Worm (Caenorhabditis elegans) whole organism, L2 larva: Measurements from ENCODE around the gene lea-1.

Source experiments
- C34F6.9 ChIP-seq: fragments of 150-350 bp; optimal IDR thresholded peaks from 2 replicates; lab custom pipeline; 2014; ENCODE audit warnings: missing biosample characterization, missing genetic modification characterization
- R02D3.7 ChIP-seq: fragments of 150-350 bp; optimal IDR thresholded peaks from 2 replicates; lab custom pipeline; 2014; ENCODE audit warnings: missing biosample characterization, missing genetic modification characterization
- Y55F3AM.14 ChIP-seq: fragments of 200-800 bp; sonication (Bioruptor generic); optimal IDR thresholded peaks from 2 replicates; lab custom pipeline; 2018; ENCODE audit warnings: mild to moderate bottlenecking, missing genetic modification characterization, missing compliant biosample characterization
- ZK546.5 ChIP-seq: sonication (generic microtip); optimal IDR thresholded peaks from 2 replicates; lab custom pipeline; 2017; ENCODE audit warnings: missing biosample characterization, missing genetic modification characterization
- alr-1 ChIP-seq: fragments of 150-350 bp; optimal IDR thresholded peaks from 2 replicates; lab custom pipeline; 2014; ENCODE audit warnings: missing biosample characterization, missing genetic modification characterization
- blmp-1 ChIP-seq: sonication (generic microtip); optimal IDR thresholded peaks from 2 replicates; lab custom pipeline; 2017; ENCODE audit warnings: missing genetic modification characterization, mild to moderate bottlenecking, missing compliant biosample characterization, antibody characterized with exemption, moderate library complexity; ENCODE audit not compliant: insufficient read depth
- ceh-16 ChIP-seq: fragments of 150-350 bp; optimal IDR thresholded peaks from 2 replicates; lab custom pipeline; 2014; ENCODE audit warnings: missing biosample characterization, missing genetic modification characterization
- ceh-82 ChIP-seq: fragments of 150-350 bp; optimal IDR thresholded peaks from 2 replicates; lab custom pipeline; 2014; ENCODE audit warnings: missing biosample characterization, missing genetic modification characterization
- crh-2 ChIP-seq: sonication (generic microtip); optimal IDR thresholded peaks from 2 replicates; lab custom pipeline; 2017; ENCODE audit warnings: missing biosample characterization, missing genetic modification characterization
- dmd-4 ChIP-seq: sonication (generic microtip); optimal IDR thresholded peaks from 2 replicates; lab custom pipeline; 2017; ENCODE audit warnings: missing biosample characterization, missing genetic modification characterization
- egl-27 ChIP-seq: sonication (generic microtip); optimal IDR thresholded peaks from 3 replicates; lab custom pipeline; 2017; ENCODE audit warnings: missing biosample characterization, missing genetic modification reagents, missing genetic modification characterization
- elt-3 ChIP-seq: sonication (generic microtip); optimal IDR thresholded peaks from 2 replicates; lab custom pipeline; 2017; ENCODE audit warnings: missing biosample characterization, missing genetic modification characterization
- fos-1 ChIP-seq: fragments of 150-350 bp; optimal IDR thresholded peaks from 2 replicates; lab custom pipeline; 2014; ENCODE audit warnings: missing biosample characterization, missing genetic modification characterization
- gmeb-1 ChIP-seq: fragments of 150-350 bp; optimal IDR thresholded peaks from 2 replicates; lab custom pipeline; 2014; ENCODE audit warnings: missing biosample characterization, missing genetic modification characterization
- lin-11 ChIP-seq: fragments of 150-350 bp; sonication (generic microtip); optimal IDR thresholded peaks from 2 replicates; lab custom pipeline; 2014; ENCODE audit warnings: missing biosample characterization, missing genetic modification characterization, inconsistent platforms, mixed read lengths
- lin-13 ChIP-seq: fragments of 150-350 bp; optimal IDR thresholded peaks from 2 replicates; lab custom pipeline; 2014; ENCODE audit warnings: missing biosample characterization, missing genetic modification reagents, missing genetic modification characterization
- lin-39 ChIP-seq: fragments of 150-350 bp; optimal IDR thresholded peaks from 2 replicates; lab custom pipeline; 2014; ENCODE audit warnings: missing biosample characterization, missing genetic modification reagents, missing genetic modification characterization
- mdl-1 ChIP-seq, 2 experiments: fragments of 150-350 bp in 1 of 2; sonication (generic microtip) in 1 of 2; optimal IDR thresholded peaks; 2 replicates each; lab custom pipeline; 2017; ENCODE audit warnings: missing biosample characterization in 2 of 2, missing genetic modification characterization in 2 of 2
- nhr-10 ChIP-seq: sonication (generic microtip); optimal IDR thresholded peaks from 2 replicates; lab custom pipeline; 2017; ENCODE audit warnings: missing biosample characterization, missing genetic modification characterization
- nhr-11 ChIP-seq: fragments of 150-350 bp; optimal IDR thresholded peaks from 2 replicates; lab custom pipeline; 2014; ENCODE audit warnings: missing biosample characterization, missing genetic modification characterization
- nhr-12 ChIP-seq: fragments of 150-350 bp; optimal IDR thresholded peaks from 2 replicates; lab custom pipeline; 2014; ENCODE audit warnings: missing biosample characterization, missing genetic modification characterization
- nhr-129 ChIP-seq: fragments of 150-350 bp; optimal IDR thresholded peaks from 2 replicates; lab custom pipeline; 2014; ENCODE audit warnings: missing biosample characterization, missing genetic modification characterization
- nhr-21 ChIP-seq: fragments of 150-350 bp; optimal IDR thresholded peaks from 2 replicates; lab custom pipeline; 2014; ENCODE audit warnings: missing biosample characterization, missing genetic modification characterization
- nhr-25 ChIP-seq: fragments of 150-350 bp; sonication (generic microtip); optimal IDR thresholded peaks from 3 replicates; lab custom pipeline; 2014; ENCODE audit warnings: missing biosample characterization, missing genetic modification characterization
- peb-1 ChIP-seq: fragments of 150-350 bp; optimal IDR thresholded peaks from 2 replicates; lab custom pipeline; 2014; ENCODE audit warnings: missing biosample characterization, missing genetic modification characterization
- sem-4 ChIP-seq: fragments of 150-350 bp; optimal IDR thresholded peaks from 2 replicates; lab custom pipeline; 2014; ENCODE audit warnings: missing biosample characterization, missing genetic modification reagents, missing genetic modification characterization
- sma-3 ChIP-seq: sonication (generic microtip); optimal IDR thresholded peaks from 2 replicates; lab custom pipeline; 2016; ENCODE audit warnings: missing genetic modification reagents, missing genetic modification characterization, missing compliant biosample characterization
- sma-9 ChIP-seq, 2 experiments: fragments of 150-350 bp in 1 of 2; sonication (generic microtip) in 1 of 2; optimal IDR thresholded peaks; 2 replicates each; lab custom pipeline; 2014 to 2016; ENCODE audit warnings: missing genetic modification characterization in 2 of 2, mild to moderate bottlenecking in 1 of 2, missing biosample characterization in 1 of 2, missing compliant biosample characterization in 1 of 2, missing genetic modification reagents in 1 of 2, moderate library complexity in 1 of 2
- unc-39 ChIP-seq: fragments of 150-350 bp; optimal IDR thresholded peaks from 2 replicates; lab custom pipeline; 2014; ENCODE audit warnings: missing biosample characterization, missing genetic modification characterization
- zag-1 ChIP-seq: fragments of 150-350 bp; optimal IDR thresholded peaks from 2 replicates; lab custom pipeline; 2014; ENCODE audit warnings: missing biosample characterization, missing genetic modification characterization
- ztf-4 ChIP-seq: fragments of 150-350 bp; optimal IDR thresholded peaks from 2 replicates; lab custom pipeline; 2014; ENCODE audit warnings: missing biosample characterization, missing genetic modification characterization

lea-1 gene

DNA sequence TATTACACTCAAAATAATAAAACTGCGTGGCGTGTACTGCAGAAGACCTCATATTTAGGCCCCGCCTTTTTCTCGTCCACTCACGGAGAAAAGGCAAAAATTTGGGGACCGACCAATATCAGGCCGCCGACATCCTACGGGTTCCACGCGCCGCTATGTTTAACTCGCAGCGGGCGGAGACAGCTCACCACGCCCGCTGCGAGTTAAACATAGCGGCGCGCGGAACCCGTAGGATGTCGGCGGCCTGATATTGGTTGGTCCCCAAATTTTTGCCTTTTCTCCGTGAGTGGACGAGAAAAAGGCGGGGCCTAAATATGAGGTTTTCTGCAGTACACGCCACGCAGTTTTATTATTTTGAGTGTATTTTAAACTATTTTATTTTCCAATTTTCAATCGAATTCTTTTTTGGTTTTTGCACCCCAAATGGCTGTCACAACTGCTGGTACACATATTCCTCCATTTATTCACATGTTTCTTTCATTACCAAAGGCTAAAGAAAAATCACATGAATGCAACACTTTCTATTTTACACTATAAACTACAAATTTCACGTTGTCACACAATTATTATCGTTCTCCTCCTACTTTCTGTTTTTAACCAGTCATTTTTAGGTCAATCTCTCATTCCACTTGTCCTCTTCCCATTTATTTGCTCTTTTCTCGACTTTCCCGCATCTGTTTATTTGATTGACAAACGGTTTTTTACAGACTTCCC lies 7.5 kb upstream of the lea-1 start, which contains the start of gene uda-1:
Gene uda-1 (plus strand): TSS at position 708 of the 714 bp plus-strand sequence.
- TF ChIP-seq blmp-1 (tag; lab: Kevin White, UChicago) (peak; percentile 61), crh-2 (tag; lab: Kevin White, UChicago) (peak; percentile 6)

DNA sequence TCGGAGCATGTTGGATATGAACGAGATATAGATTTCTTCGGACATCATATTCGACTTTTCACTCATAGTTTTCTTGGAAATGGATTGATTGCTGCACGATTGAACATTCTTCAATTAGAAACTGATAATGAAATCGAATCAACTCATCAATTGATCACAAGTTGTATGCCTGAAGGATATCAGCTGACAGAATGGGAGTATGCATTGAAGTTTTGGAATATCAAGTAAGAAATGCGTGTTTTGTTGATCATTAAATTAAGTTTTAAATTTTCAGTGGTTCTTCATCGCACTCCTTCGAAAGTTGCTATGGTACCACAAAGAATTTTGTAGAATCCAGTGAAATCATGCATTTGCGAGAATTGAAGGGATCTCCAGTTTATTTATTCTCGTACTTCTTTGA lies 5.3 kb upstream of the lea-1 start:
- TF ChIP-seq nhr-21 (tag; lab: Kevin White, UChicago) (no peak), lin-13 (GFP tag; lab: Kevin White, UChicago) (no peak), nhr-12 (tag; lab: Kevin White, UChicago) (no peak), nhr-129 (tag; lab: Kevin White, UChicago) (peak; percentile 10)
- TF ChIP-seq, all 48 proteins: peak for 1

DNA sequence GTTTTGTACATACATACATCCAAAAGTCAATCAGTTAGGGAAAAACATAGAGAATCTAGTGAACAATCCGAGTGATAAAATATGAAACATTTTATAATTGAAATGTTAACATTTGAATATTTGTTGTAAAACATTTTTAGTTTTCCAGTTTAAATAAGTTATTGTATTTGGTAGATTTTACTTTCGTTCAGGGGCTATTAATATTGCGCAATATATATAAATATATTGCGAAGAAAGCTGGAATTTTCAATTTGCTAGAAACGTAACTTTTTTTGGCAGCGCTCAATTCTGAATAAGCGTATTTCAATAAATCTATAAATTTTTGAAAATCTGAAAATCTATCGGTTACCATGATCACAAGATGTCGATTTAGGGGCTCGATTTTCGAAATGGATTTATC lies 4.2 kb upstream of the lea-1 start:
- no peak for TF ChIP-seq nhr-12 (tag; lab: Kevin White, UChicago)
- TF ChIP-seq ztf-4 (tag; lab: Kevin White, UChicago), result no peak
- TF ChIP-seq nhr-25 (tag; lab: Kevin White, UChicago), result no peak
- no peak for TF ChIP-seq sem-4 (tag; lab: Kevin White, UChicago)
- no peak for TF ChIP-seq sma-9 (GFP tag; optimal IDR thresholded peaks at IDR 0.05; lab: Kevin White, UChicago)
- TF ChIP-seq sma-9 (tag; optimal IDR thresholded peaks at IDR 0.05; lab: Kevin White, UChicago), result no peak
- no peak for TF ChIP-seq alr-1 (tag; lab: Kevin White, UChicago)
- TF ChIP-seq zag-1 (tag; lab: Kevin White, UChicago), result no peak
- no peak for TF ChIP-seq ZK546.5 (tag; lab: Kevin White, UChicago)
- no peak for TF ChIP-seq fos-1 (tag; lab: Kevin White, UChicago)
- no peak for TF ChIP-seq ceh-16 (tag; lab: Kevin White, UChicago)

DNA sequence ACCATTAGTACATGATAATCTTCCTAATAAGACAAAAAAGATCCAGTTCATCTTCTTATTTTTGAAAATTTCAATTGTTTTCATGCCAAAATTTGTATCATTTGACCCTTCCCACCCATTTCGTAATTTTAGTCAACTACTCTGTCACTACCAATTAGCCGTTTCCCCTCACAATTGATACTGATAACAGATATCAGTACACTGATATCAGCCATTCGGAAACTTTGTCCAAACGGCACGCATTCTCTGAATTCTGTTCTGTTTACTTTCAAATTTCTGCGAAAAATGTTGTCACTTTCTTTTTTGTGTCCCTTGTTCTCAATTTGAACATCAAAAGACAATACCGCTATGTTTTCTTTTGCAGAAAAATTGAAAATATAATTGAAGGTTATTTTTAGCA lies 916 bp downstream of the lea-1 start:
- TF ChIP-seq dmd-4 (tag; lab: Kevin White, UChicago) (no peak), blmp-1 (tag; lab: Kevin White, UChicago) (peak; percentile 29), unc-39 (tag; lab: Kevin White, UChicago) (no peak), fos-1 (tag; lab: Kevin White, UChicago) (peak; percentile 76), nhr-129 (tag; lab: Kevin White, UChicago) (peak; percentile 11), sma-9 (GFP tag; optimal IDR thresholded peaks at IDR 0.05; lab: Kevin White, UChicago) (peak; percentile 31), sma-9 (tag; optimal IDR thresholded peaks at IDR 0.05; lab: Kevin White, UChicago) (no peak)

DNA sequence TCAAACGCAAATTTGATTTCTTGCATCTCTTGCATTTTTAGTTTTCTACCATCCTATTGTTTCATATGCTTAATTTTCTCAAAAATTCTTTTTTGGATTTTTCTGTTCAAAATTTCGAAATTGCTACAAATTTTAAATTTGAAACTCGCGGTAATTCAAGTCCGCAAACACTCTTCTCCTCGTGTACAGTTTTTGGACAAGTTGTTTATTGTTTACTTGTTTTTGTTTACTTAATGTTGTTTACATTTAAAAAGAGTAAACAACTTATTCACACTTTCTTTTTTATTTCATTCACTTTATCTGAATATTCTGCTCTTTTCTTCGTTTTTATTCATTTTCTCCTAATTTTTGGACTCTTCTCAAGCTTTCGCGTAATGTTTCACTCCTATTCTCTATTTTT lies 6.6 kb downstream of the lea-1 start:
- no peak for TF ChIP-seq nhr-11 (tag; lab: Kevin White, UChicago)
- TF ChIP-seq ztf-4 (tag; lab: Kevin White, UChicago), result no peak
- TF ChIP-seq sma-3 (GFP tag; lab: Kevin White, UChicago), result no peak
- TF ChIP-seq fos-1 (tag; lab: Kevin White, UChicago), result no peak
- no peak for TF ChIP-seq nhr-10 (tag; lab: Kevin White, UChicago)
- no peak for TF ChIP-seq alr-1 (tag; lab: Kevin White, UChicago)
- no peak for TF ChIP-seq lin-11 (tag; lab: Kevin White, UChicago)
- no peak for TF ChIP-seq nhr-12 (tag; lab: Kevin White, UChicago)
- no peak for TF ChIP-seq dmd-4 (tag; lab: Kevin White, UChicago)
- no peak for TF ChIP-seq egl-27
- TF ChIP-seq lin-39, result no peak
- TF ChIP-seq elt-3 (tag; lab: Kevin White, UChicago), result no peak
- no peak for TF ChIP-seq peb-1 (tag; lab: Kevin White, UChicago)

DNA sequence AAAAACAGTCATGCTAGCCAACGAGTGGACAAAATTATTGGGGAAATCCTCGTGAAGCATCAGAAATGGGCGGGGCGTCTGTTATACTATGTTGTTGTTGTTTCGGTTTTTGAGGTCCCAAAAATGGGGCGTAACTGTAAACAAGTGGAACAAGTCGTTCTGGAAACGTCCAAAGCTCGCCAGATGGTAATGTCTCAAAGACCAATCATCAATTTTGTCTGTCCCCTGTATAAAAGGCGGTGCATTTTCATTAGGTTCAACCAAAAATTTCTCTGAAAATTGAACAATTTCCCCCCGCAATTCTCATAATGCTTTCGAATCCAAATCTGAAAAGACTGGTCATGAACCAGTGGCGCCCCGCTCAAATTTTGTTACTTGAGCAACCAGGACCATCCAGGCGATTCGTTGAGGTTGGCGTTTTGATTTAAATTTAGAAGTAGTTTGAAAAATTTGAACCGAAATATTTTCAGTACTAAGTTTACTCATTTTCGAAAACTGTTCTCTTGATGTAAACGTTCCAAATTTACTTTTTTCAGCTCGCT lies 7.4 kb downstream of the lea-1 start:
- TF ChIP-seq gmeb-1 (tag; lab: Kevin White, UChicago) (no peak), C34F6.9 (tag; lab: Kevin White, UChicago) (no peak), R02D3.7 (tag; lab: Kevin White, UChicago) (no peak), blmp-1 (tag; lab: Kevin White, UChicago) (no peak), Y55F3AM.14 (GFP tag; lab: Kevin White, UChicago) (no peak), ceh-82 (tag; lab: Kevin White, UChicago) (no peak), mdl-1 (tag; optimal IDR thresholded peaks at IDR 0.05; lab: Kevin White, UChicago) (no peak)
